Worm (Caenorhabditis elegans): ENCODE results near the gene egrh-2.

egrh-2 gene

ce11 chrIV:957820-958219 is 32.4 kb downstream of the egrh-2 start (continued):
- peak; percentile 27 for TF ChIP-seq snpc-4 (tag; optimal IDR thresholded peaks at IDR 0.05)
- TF ChIP-seq nhr-12 (tag; optimal IDR thresholded peaks at IDR 0.05) = no peak
- TF ChIP-seq Y116A8C.19 (tag; optimal IDR thresholded peaks at IDR 0.05; ENCODE audit: borderline replicate concordance) = no peak
- TF ChIP-seq pqm-1 (tag; optimal IDR thresholded peaks at IDR 0.05) = no peak
- peak; percentile 42 for TF ChIP-seq xbp-1 (tag; optimal IDR thresholded peaks at IDR 0.05)
- TF ChIP-seq efl-1 (optimal IDR thresholded peaks at IDR 0.05) = peak; percentile 64 to 65
- TF ChIP-seq efl-1 (GFP tag; optimal IDR thresholded peaks at IDR 0.05 in 1 of 2) = peak; percentile 46 to 96
- TF ChIP-seq C04F5.9 (tag; optimal IDR thresholded peaks at IDR 0.05) = peak; percentile 20
- peak in 1 of 2 experiments; percentile 67 for TF ChIP-seq mdl-1 (tag; optimal IDR thresholded peaks at IDR 0.05)
- no peak for TF ChIP-seq ceh-63 (GFP tag; optimal IDR thresholded peaks at IDR 0.05)
- no peak for TF ChIP-seq unc-30 (tag; optimal IDR thresholded peaks at IDR 0.05)
- no peak for TF ChIP-seq isw-1 (GFP tag; IDR thresholded peaks at IDR 0.05)
- peak; percentile 67 for TF ChIP-seq swsn-7 (tag; optimal IDR thresholded peaks at IDR 0.05)
- TF ChIP-seq mep-1 (tag; optimal IDR thresholded peaks at IDR 0.05) = peak; percentile 84
- TF ChIP-seq pax-3 (tag; optimal IDR thresholded peaks at IDR 0.05) = no peak
- TF ChIP-seq nhr-20 (tag; optimal IDR thresholded peaks at IDR 0.05) = peak; percentile 86
- TF ChIP-seq elt-3 (tag; optimal IDR thresholded peaks at IDR 0.05) = peak in 4 of 6 experiments; percentile 10 to 72 (median 38)
- peak; percentile 64 to 75 for TF ChIP-seq lin-35 (GFP tag; optimal IDR thresholded peaks at IDR 0.05)
- TF ChIP-seq hlh-17 (GFP tag; optimal IDR thresholded peaks at IDR 0.05; ENCODE audit: borderline replicate concordance) = no peak
- no peak for TF ChIP-seq sptf-1 (tag; optimal IDR thresholded peaks at IDR 0.05)
- peak in 1 of 2 experiments; percentile 13 for TF ChIP-seq egl-27 (tag; optimal IDR thresholded peaks at IDR 0.05)
- TF ChIP-seq ets-5 (GFP tag; IDR thresholded peaks at IDR 0.05) = no peak
- TF ChIP-seq lir-3 (tag; optimal IDR thresholded peaks at IDR 0.05; ENCODE audit: poor library complexity) = no peak
- TF ChIP-seq jun-1 (tag; optimal IDR thresholded peaks at IDR 0.05) = peak; percentile 68
- peak; percentile 57 for TF ChIP-seq grh-1 (GFP tag; IDR thresholded peaks at IDR 0.05)
- TF ChIP-seq skn-1 (tag; optimal IDR thresholded peaks at IDR 0.05) = peak; percentile 4
- TF ChIP-seq egl-13 (tag; optimal IDR thresholded peaks at IDR 0.05) = no peak
- TF ChIP-seq lin-14 (GFP tag; optimal IDR thresholded peaks at IDR 0.05) = peak; percentile 94
- no peak for TF ChIP-seq lin-13 (GFP tag; optimal IDR thresholded peaks at IDR 0.05)
- TF ChIP-seq irx-1 (tag; optimal IDR thresholded peaks at IDR 0.05) = peak; percentile 64
- TF ChIP-seq tbx-2 (tag; optimal IDR thresholded peaks at IDR 0.05) = peak; percentile 61
- TF ChIP-seq F16B12.6 (tag; optimal IDR thresholded peaks at IDR 0.05) = no peak
- no peak for TF ChIP-seq fkh-4 (tag; optimal IDR thresholded peaks at IDR 0.05; ENCODE audit: borderline replicate concordance)
- no peak for TF ChIP-seq ces-1 (GFP tag; optimal IDR thresholded peaks at IDR 0.05)
- TF ChIP-seq alr-1 (tag; optimal IDR thresholded peaks at IDR 0.05; ENCODE audit: borderline replicate concordance) = no peak
- TF ChIP-seq lin-39 (tag; optimal IDR thresholded peaks at IDR 0.05) = peak; percentile 58
- peak; percentile 96 for TF ChIP-seq nhr-85 (tag)
- no peak for TF ChIP-seq unc-98 (GFP tag; IDR thresholded peaks at IDR 0.05)
- no peak for TF ChIP-seq aly-2 (tag; optimal IDR thresholded peaks at IDR 0.05)
- TF ChIP-seq snu-23 (GFP tag; optimal IDR thresholded peaks at IDR 0.05) = peak; percentile 89
- TF ChIP-seq ceh-88 (GFP tag; IDR thresholded peaks at IDR 0.05) = no peak
- no peak for TF ChIP-seq nhr-76 (tag; optimal IDR thresholded peaks at IDR 0.05)
- TF ChIP-seq ceh-90 (tag; optimal IDR thresholded peaks at IDR 0.05) = no peak
- no peak for TF ChIP-seq ama-1 (optimal IDR thresholded peaks at IDR 0.05)
- no peak for TF ChIP-seq mef-2 (tag; optimal IDR thresholded peaks at IDR 0.05)
- peak; percentile 6 for TF ChIP-seq zip-4 (GFP tag; optimal IDR thresholded peaks at IDR 0.05)
- peak; percentile 70 for TF ChIP-seq ztf-4 (tag; optimal IDR thresholded peaks at IDR 0.05)
- TF ChIP-seq unc-62 (GFP tag; optimal IDR thresholded peaks at IDR 0.05) = no peak
- peak in 1 of 2 experiments; percentile 23 for TF ChIP-seq ztf-11 (tag; optimal IDR thresholded peaks at IDR 0.05)
- TF ChIP-seq ceh-8 (GFP tag; optimal IDR thresholded peaks at IDR 0.05) = no peak
- no peak for TF ChIP-seq sox-4 (tag; optimal IDR thresholded peaks at IDR 0.05)
- peak; percentile 92 for TF ChIP-seq nhr-71 (tag; optimal IDR thresholded peaks at IDR 0.05)
- no peak for TF ChIP-seq mab-9 (GFP tag; IDR thresholded peaks at IDR 0.05)
- no peak for TF ChIP-seq nhr-28 (tag; optimal IDR thresholded peaks at IDR 0.05)
